Worm (Caenorhabditis elegans): ENCODE measurements around the gene zhp-4.

Gene zhp-4

ce11 chrV:19101589-19102201, at the start of gene zhp-4:
Gene zhp-4 (minus strand): TSS chrV:19101786.
- peak; percentile 93 for TF ChIP-seq ceh-28 (tag; optimal IDR thresholded peaks at IDR 0.05)

- TF ChIP-seq tag-97 (GFP tag; IDR thresholded peaks at IDR 0.05) (no peak), aly-2 (tag; optimal IDR thresholded peaks at IDR 0.05) (no peak), daf-12 (tag; optimal IDR thresholded peaks at IDR 0.05) (no peak), unc-39 (tag; optimal IDR thresholded peaks at IDR 0.05) (no peak)
Observed at ce11 chrV:19149057-19149456, 47.5 kb upstream of the zhp-4 start, which contains the start of gene Y39B6A.7. Gene Y39B6A.7 (minus strand): TSS chrV:19149157.

DNA sequence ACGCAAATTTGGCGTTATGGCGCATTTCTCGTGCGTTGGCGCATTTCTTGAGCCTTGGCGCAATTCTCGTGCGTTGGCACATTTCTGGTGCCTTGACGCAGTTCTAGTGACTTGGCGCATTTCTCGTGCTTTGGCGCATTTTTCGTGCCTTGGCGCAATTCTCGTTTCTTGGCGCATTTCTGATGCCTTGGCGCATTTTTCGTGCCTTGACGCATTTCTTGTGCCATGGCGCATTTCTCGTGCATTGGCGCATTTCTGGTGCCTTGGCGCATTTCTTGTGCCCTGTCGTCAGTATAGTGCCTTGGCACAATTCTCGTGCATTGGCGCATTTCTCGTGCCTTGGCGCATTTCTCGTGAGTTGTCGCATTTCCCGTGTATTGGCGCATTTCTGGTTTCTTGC, 46.8 kb upstream of the zhp-4 start:
- no peak for TF ChIP-seq nhr-25 (tag; optimal IDR thresholded peaks at IDR 0.05; ENCODE audit: borderline replicate concordance, insufficient read depth)
- TF ChIP-seq lin-38 (GFP tag; IDR thresholded peaks at IDR 0.05), result no peak
- no peak for TF ChIP-seq set-16 (GFP tag; IDR thresholded peaks at IDR 0.05)
- TF ChIP-seq zip-2 (tag; optimal IDR thresholded peaks at IDR 0.05), result no peak
- TF ChIP-seq daf-16 (GFP tag; optimal IDR thresholded peaks at IDR 0.05), result no peak
- TF ChIP-seq daf-16 (tag; optimal IDR thresholded peaks at IDR 0.05), result no peak
- no peak for TF ChIP-seq D1046.2 (GFP tag; IDR thresholded peaks at IDR 0.05)
- TF ChIP-seq ceh-62 (tag; optimal IDR thresholded peaks at IDR 0.05), result no peak
- TF ChIP-seq madf-9 (GFP tag; conservative IDR thresholded peaks at IDR 0.05), result no peak
- TF ChIP-seq T26A8.4 (GFP tag; IDR thresholded peaks at IDR 0.05), result no peak
- no peak for TF ChIP-seq daf-8 (GFP tag; IDR thresholded peaks at IDR 0.05)
- TF ChIP-seq F10B5.3 (tag; optimal IDR thresholded peaks at IDR 0.05), result no peak
- TF ChIP-seq nhr-77 (tag; optimal IDR thresholded peaks at IDR 0.05), result no peak
- no peak for TF ChIP-seq pqm-1 (tag; optimal IDR thresholded peaks at IDR 0.05)
- no peak for TF ChIP-seq lin-39 (tag; optimal IDR thresholded peaks at IDR 0.05)
- TF ChIP-seq F49E8.2 (tag; optimal IDR thresholded peaks at IDR 0.05; ENCODE audit: borderline replicate concordance), result no peak

ce11 chrV:19142595-19142994, 41.0 kb upstream of the zhp-4 start:
- TF ChIP-seq cey-2 (tag; optimal IDR thresholded peaks at IDR 0.05; ENCODE audit: borderline replicate concordance, insufficient read depth) (no peak), nhr-48 (tag; optimal IDR thresholded peaks at IDR 0.05) (peak; percentile 8), mdt-29 (GFP tag; IDR thresholded peaks at IDR 0.05) (no peak), pqm-1 (tag; optimal IDR thresholded peaks at IDR 0.05) (no peak), madf-9 (GFP tag; conservative IDR thresholded peaks at IDR 0.05) (peak; percentile 48; the same call in 1 of the 2 replicates), zag-1 (tag; optimal IDR thresholded peaks at IDR 0.05) (no peak), Y48G9A.11 (GFP tag; IDR thresholded peaks at IDR 0.05) (peak; percentile 62), aha-1 (tag) (no peak), daf-16 (GFP tag; optimal IDR thresholded peaks at IDR 0.05) (no peak), daf-16 (tag; optimal IDR thresholded peaks at IDR 0.05) (no peak), hmg-1.1 (GFP tag; IDR thresholded peaks at IDR 0.05) (peak; percentile 60), dmd-9 (GFP tag; IDR thresholded peaks at IDR 0.05) (peak; percentile 52; the same call in 1 of the 2 replicates), unc-130 (GFP tag; optimal IDR thresholded peaks at IDR 0.05) (no peak), rbr-2 (tag; optimal IDR thresholded peaks at IDR 0.05) (peak; percentile 23), Y105C5A.15 (GFP tag; IDR thresholded peaks at IDR 0.05) (no peak), lim-7 (GFP tag; IDR thresholded peaks at IDR 0.05) (no peak), ztf-7 (tag; optimal IDR thresholded peaks at IDR 0.05) (no peak), nhr-25 (tag; optimal IDR thresholded peaks at IDR 0.05; ENCODE audit: borderline replicate concordance, insufficient read depth) (no peak), set-16 (GFP tag; IDR thresholded peaks at IDR 0.05) (peak; percentile 62), pha-4 (GFP tag; IDR thresholded peaks at IDR 0.05) (peak; percentile 62; the same call in 1 of the 2 replicates), pha-4 (tag; optimal IDR thresholded peaks at IDR 0.05) (no peak), vab-7 (GFP tag; IDR thresholded peaks at IDR 0.05) (peak; percentile 62), zfp-2 (tag; optimal IDR thresholded peaks at IDR 0.05) (peak; percentile 0), tag-97 (GFP tag; IDR thresholded peaks at IDR 0.05) (no peak), ceh-20 (GFP tag; IDR thresholded peaks at IDR 0.05) (no peak), daf-19 (GFP tag; conservative IDR thresholded peaks at IDR 0.05) (no peak), lin-38 (GFP tag; IDR thresholded peaks at IDR 0.05) (peak; percentile 55), arid-1 (GFP tag; conservative IDR thresholded peaks at IDR 0.05) (peak; percentile 70), zip-2 (tag; optimal IDR thresholded peaks at IDR 0.05) (no peak)

Data from whole organism, L4 larva.